Fruit fly (Drosophila melanogaster): ENCODE measurements around the gene CG9839.
A peak's percentile ranks its signal among the peaks of the same experiment; 100 is the strongest.

- TF ChIP-seq Jra (GFP tag; optimal IDR thresholded peaks at IDR 0.05): peak; percentile 86
- TF ChIP-seq h (GFP tag; optimal IDR thresholded peaks at IDR 0.05): peak; percentile 43
- no peak for TF ChIP-seq lola (GFP tag; optimal IDR thresholded peaks at IDR 0.05)
- no peak for TF ChIP-seq Mio (GFP tag; optimal IDR thresholded peaks at IDR 0.05)
- TF ChIP-seq sv (GFP tag; optimal IDR thresholded peaks at IDR 0.05): no peak
- TF ChIP-seq Dif (GFP tag; optimal IDR thresholded peaks at IDR 0.05; ENCODE audit: partially characterized antibody): no peak
- TF ChIP-seq tai (GFP tag; optimal IDR thresholded peaks at IDR 0.05): no peak
- peak; percentile 29 for TF ChIP-seq psq (GFP tag; optimal IDR thresholded peaks at IDR 0.05)
- no peak for TF ChIP-seq Abd-B (GFP tag; optimal IDR thresholded peaks at IDR 0.05)
- TF ChIP-seq fru (GFP tag; optimal IDR thresholded peaks at IDR 0.05): no peak
- no peak for TF ChIP-seq CrebA (GFP tag; optimal IDR thresholded peaks at IDR 0.05; ENCODE audit: borderline replicate concordance)
- TF ChIP-seq sage (GFP tag; optimal IDR thresholded peaks at IDR 0.05): no peak
Observed at dm6 chr3R:8801126-8801762, 4.4 kb downstream of the CG9839 start, which contains the start of the genes Pif1A, Pif1B and CCT7.

Measured in whole organism, wandering third instar larva.